Worm (Caenorhabditis elegans): ENCODE measurements around the gene tbc-7.

tbc-7 gene

DNA sequence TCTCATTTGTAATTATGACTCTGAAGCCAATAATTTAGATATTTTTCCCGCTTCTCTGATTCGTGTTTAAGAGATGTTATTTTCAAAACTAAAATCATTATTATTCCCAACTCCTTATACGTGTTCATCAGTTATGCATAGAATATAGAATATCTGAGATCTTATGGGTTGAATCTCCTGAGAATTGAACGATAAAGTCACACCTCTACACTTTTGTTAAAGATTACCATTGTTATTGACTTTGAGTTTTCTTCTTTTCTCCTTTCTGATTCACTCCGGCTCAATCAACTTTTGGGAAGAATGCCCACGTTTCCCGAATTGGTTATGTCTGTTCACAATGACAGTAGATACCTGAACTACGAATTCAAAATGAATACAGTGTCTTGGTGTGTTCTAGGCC is 45.8 kb downstream of the tbc-7 start, which contains the start of gene sru-48:
sru-48 (plus strand) TSS at position 301 of the 400 bp plus-strand sequence.
- TF ChIP-seq nhr-11 (tag; optimal IDR thresholded peaks at IDR 0.05) (no peak), ceh-82 (tag; optimal IDR thresholded peaks at IDR 0.05) (no peak), nhr-237 (tag; optimal IDR thresholded peaks at IDR 0.05) (no peak), nhr-28 (tag; optimal IDR thresholded peaks at IDR 0.05) (no peak), nhr-25 (tag; optimal IDR thresholded peaks at IDR 0.05) (no peak), ceh-28 (tag; optimal IDR thresholded peaks at IDR 0.05) (no peak), nhr-43 (tag; optimal IDR thresholded peaks at IDR 0.05; ENCODE audit: poor library complexity, severe bottlenecking) (no peak), fos-1 (tag; optimal IDR thresholded peaks at IDR 0.05) (no peak), unc-39 (tag; optimal IDR thresholded peaks at IDR 0.05) (no peak), mdl-1 (tag; optimal IDR thresholded peaks at IDR 0.05) (no peak), eor-1 (tag; optimal IDR thresholded peaks at IDR 0.05) (no peak), ztf-4 (tag; optimal IDR thresholded peaks at IDR 0.05) (no peak), egl-27 (tag; optimal IDR thresholded peaks at IDR 0.05) (no peak), tbx-2 (tag; optimal IDR thresholded peaks at IDR 0.05) (no peak), mml-1 (tag; optimal IDR thresholded peaks at IDR 0.05) (no peak), nhr-67 (tag; optimal IDR thresholded peaks at IDR 0.05) (no peak)

DNA sequence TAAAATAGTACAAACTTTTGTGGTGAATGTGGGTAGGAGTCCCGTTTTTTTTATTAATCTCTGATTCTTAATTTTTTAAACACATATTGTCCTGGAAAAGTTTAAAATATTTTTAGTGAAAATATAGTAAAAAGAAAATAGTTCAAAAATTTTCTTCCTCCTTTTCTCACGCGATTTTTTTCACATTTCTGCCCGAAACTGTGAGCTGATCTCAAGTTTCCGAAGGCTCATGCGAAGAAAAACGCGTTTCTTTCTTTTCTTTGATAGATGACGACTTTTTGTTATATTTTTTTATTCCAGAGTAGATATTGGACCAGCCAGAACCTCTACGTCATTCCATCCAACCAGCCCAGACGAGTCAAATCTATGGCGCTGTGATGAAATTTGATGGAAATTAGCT is 49.9 kb downstream of the tbc-7 start, which contains the start of gene T03G11.9:
T03G11.9 (plus strand) TSS at position 301 of the 400 bp plus-strand sequence.
- no peak for TF ChIP-seq nhr-23 (tag; optimal IDR thresholded peaks at IDR 0.05)
- TF ChIP-seq nhr-43 (tag; optimal IDR thresholded peaks at IDR 0.05; ENCODE audit: poor library complexity, severe bottlenecking), result no peak
- no peak for TF ChIP-seq lin-39 (tag; optimal IDR thresholded peaks at IDR 0.05)
- no peak for TF ChIP-seq ztf-11 (tag; optimal IDR thresholded peaks at IDR 0.05)
- no peak for TF ChIP-seq aly-2 (tag; optimal IDR thresholded peaks at IDR 0.05)

DNA sequence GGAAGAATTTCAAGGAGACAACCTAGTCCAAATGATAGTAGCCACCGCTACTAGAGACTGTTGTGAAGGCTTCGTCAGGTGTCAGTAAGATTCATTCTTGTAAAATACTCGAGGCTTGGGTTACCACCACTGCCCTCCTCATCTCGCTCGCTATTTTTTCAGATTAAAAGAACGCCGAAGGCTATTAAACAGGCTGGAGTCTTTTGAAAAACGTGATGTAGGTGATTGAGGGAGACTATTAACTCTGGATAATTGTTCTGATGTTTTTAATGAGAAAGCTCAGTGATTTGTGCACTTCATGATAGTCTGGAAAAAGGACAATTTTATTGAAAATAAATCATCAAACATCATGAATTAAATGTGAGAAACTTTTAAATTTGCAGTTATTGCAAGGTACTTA is 54.9 kb downstream of the tbc-7 start, which contains the start of gene zig-6:
zig-6 (minus strand) TSS at position 101 of the 400 bp plus-strand sequence.
- no peak for TF ChIP-seq fos-1 (tag; optimal IDR thresholded peaks at IDR 0.05)
- no peak for TF ChIP-seq egl-27 (tag; optimal IDR thresholded peaks at IDR 0.05)
- peak; percentile 75 for TF ChIP-seq egl-5 (tag; optimal IDR thresholded peaks at IDR 0.05)

DNA sequence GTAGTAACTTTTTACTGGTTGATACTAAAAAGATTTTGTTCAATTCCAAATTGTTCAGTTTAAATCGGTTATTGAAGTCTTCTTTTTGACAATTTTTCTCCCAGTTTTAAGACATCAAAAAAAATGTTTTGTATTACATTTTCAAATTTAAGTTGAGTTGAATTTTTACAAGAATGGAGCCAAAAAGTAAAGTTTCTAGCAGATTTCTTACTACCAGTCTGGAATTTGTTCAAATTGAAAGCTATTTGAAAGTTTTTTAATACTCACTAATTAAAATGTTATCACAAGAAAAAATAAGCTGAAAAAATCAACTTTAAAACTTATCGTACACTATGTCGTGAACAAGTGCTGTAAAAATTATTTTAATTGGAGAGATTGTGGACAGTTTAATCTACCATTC is 56.0 kb downstream of the tbc-7 start:
- no peak for TF ChIP-seq hmg-11 (tag; optimal IDR thresholded peaks at IDR 0.05)
- TF ChIP-seq tbx-2 (tag; optimal IDR thresholded peaks at IDR 0.05), result no peak
- no peak for TF ChIP-seq snpc-4 (tag; optimal IDR thresholded peaks at IDR 0.05)

DNA sequence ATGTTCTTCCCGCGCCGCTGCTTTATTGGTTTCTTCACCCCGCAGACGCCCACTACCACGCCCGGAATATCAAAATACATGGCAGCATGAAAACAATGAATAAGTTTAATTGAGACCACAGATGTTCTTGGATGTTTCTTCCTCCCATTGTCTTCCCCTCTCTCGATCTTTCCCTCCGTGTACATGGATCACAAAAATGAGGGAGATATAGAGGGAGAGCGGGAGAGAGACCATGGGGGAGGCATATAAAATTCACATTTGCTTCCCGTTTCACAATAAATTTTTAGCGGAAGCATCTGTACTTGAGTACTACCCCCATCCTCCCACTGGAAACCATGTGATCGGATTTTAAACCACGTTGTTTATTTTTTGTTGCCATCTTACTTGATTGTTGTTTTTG is 59.3 kb downstream of the tbc-7 start:
- TF ChIP-seq unc-62 (GFP tag; optimal IDR thresholded peaks at IDR 0.05) (no peak), mdl-1 (tag; optimal IDR thresholded peaks at IDR 0.05) (no peak), nhr-77 (tag; optimal IDR thresholded peaks at IDR 0.05) (no peak), daf-12 (tag; optimal IDR thresholded peaks at IDR 0.05) (no peak)

DNA sequence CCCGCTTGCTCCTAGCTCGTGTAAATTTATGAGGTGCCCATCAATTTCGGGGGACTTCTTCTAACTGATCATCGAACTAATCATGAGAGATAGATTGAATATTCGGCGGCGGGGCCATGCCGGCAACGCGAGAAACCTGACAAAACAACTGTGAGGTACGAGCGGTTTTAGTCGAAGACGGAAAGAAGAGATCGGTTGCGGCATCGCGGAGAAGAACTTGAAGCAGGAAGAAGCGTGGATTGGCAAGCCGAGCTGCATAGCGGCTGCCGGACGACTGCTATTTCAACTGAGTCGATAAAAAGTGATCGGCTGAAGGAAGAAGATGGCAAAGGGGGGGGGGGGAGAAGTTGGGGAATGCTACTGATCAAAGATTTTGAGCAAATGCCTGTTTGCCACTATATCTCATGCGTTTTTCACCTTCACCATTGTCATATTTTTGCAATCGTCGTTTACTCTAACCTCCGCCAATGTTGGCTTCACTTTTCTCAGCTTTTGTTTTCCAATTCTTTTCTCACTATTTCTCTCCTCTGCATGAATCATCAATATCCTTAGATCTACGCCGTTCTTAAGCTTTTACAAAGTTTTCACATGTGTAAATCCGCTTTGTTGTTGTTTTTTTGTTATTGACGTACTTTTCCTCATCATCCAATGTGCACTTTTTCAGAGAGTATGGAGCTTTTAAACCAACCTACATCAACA is 61.5 kb downstream of the tbc-7 start, which contains the start of gene pqn-62:
pqn-62 (plus strand) TSS at position 649 of the 699 bp plus-strand sequence.
- TF ChIP-seq nhr-11 (tag; optimal IDR thresholded peaks at IDR 0.05), result no peak
- no peak for TF ChIP-seq ceh-16 (tag; optimal IDR thresholded peaks at IDR 0.05)
- no peak for TF ChIP-seq fkh-10 (GFP tag; optimal IDR thresholded peaks at IDR 0.05)
- no peak for TF ChIP-seq lin-39 (tag; optimal IDR thresholded peaks at IDR 0.05)
- no peak for TF ChIP-seq fos-1 (tag; optimal IDR thresholded peaks at IDR 0.05)
- TF ChIP-seq ztf-11 (tag; optimal IDR thresholded peaks at IDR 0.05), result no peak
- no peak for TF ChIP-seq daf-12 (tag; optimal IDR thresholded peaks at IDR 0.05)
- no peak for TF ChIP-seq elt-3 (tag; optimal IDR thresholded peaks at IDR 0.05)
- no peak for TF ChIP-seq mdl-1 (tag; optimal IDR thresholded peaks at IDR 0.05)
- no peak for TF ChIP-seq egl-5 (tag; optimal IDR thresholded peaks at IDR 0.05)
- TF ChIP-seq ceh-82 (tag; optimal IDR thresholded peaks at IDR 0.05), result no peak
- no peak for TF ChIP-seq nhr-23 (tag; optimal IDR thresholded peaks at IDR 0.05)
- TF ChIP-seq nhr-237 (tag; optimal IDR thresholded peaks at IDR 0.05), result no peak

All from whole organism, L3 larva.